Fruit fly (Drosophila melanogaster) whole organism, embryonic: ENCODE results near the gene ArfGAP1.
A peak's percentile ranks its signal among the peaks of the same experiment; 100 is the strongest.

Experiments
- Ada2b ChIP-seq: fragments of 200-800 bp; sonication (Bioruptor generic); IDR thresholded peaks from 2 replicates; pipeline ENCODE4 v1.3.6; 2022; ENCODE audit warnings: missing biosample characterization, missing genetic modification characterization
- C15 ChIP-seq: fragments of 200-800 bp; sonication (Bioruptor generic); IDR thresholded peaks from 3 replicates; pipeline ENCODE4 v1.3.6; 2022; ENCODE audit warnings: missing biosample characterization, missing genetic modification characterization
- CG10321 ChIP-seq: fragments of 200-800 bp; sonication (Bioruptor generic); IDR thresholded peaks from 2 replicates; pipeline ENCODE4 v1.3.6; 2022; ENCODE audit warnings: missing biosample characterization, missing genetic modification characterization
- CG13775 ChIP-seq: fragments of 200-800 bp; sonication (Bioruptor generic); optimal IDR thresholded peaks from 3 replicates; lab custom pipeline; 2017; ENCODE audit warnings: missing biosample characterization, mild to moderate bottlenecking, missing genetic modification characterization
- CG16815 ChIP-seq: fragments of 200-800 bp; sonication (Bioruptor generic); optimal IDR thresholded peaks from 3 replicates; lab custom pipeline; 2017; ENCODE audit warnings: missing biosample characterization, mild to moderate bottlenecking, missing genetic modification characterization
- CG2129 ChIP-seq: fragments of 200-800 bp; sonication (Bioruptor generic); IDR thresholded peaks from 2 replicates; pipeline ENCODE4 v1.3.6; 2022; ENCODE audit warnings: missing biosample characterization, missing genetic modification characterization; ENCODE audit not compliant: partially characterized antibody
- CG2875 ChIP-seq: fragments of 200-800 bp; sonication (Bioruptor generic); optimal IDR thresholded peaks from 2 replicates; lab custom pipeline; 2017; ENCODE audit warnings: missing biosample characterization, mild to moderate bottlenecking, missing genetic modification characterization, missing genetic modification reagents
- CG32772 ChIP-seq: fragments of 200-800 bp; sonication (Bioruptor generic); IDR thresholded peaks from 2 replicates; pipeline ENCODE4 v1.3.6; 2022; ENCODE audit warnings: missing biosample characterization, missing genetic modification characterization
- CG3281 ChIP-seq: fragments of 200-800 bp; sonication (Bioruptor generic); optimal IDR thresholded peaks from 3 replicates; lab custom pipeline; 2017; ENCODE audit warnings: missing biosample characterization, mild to moderate bottlenecking, missing genetic modification characterization
- CG8478 ChIP-seq: fragments of >200 bp; optimal IDR thresholded peaks from 2 replicates; lab custom pipeline; 2018
- HLH4C ChIP-seq: fragments of 200-800 bp; sonication (Bioruptor generic); IDR thresholded peaks from 3 replicates; pipeline ENCODE4 v1.3.6; 2022; ENCODE audit warnings: missing biosample characterization, missing genetic modification characterization; ENCODE audit not compliant: partially characterized antibody
- NC2β ChIP-seq: fragments of 200-800 bp; sonication (Bioruptor generic); optimal IDR thresholded peaks from 2 replicates; lab custom pipeline; 2016; ENCODE audit warnings: missing biosample characterization, missing genetic modification characterization
- Nf-YB ChIP-seq: fragments of 200-800 bp; sonication (Bioruptor generic); optimal IDR thresholded peaks from 3 replicates; lab custom pipeline; 2019; ENCODE audit warnings: missing biosample characterization, mild to moderate bottlenecking, missing genetic modification characterization, moderate library complexity
- Nf-YC ChIP-seq: fragments of 200-800 bp; optimal IDR thresholded peaks from 3 replicates; lab custom pipeline; 2019; ENCODE audit warnings: missing biosample characterization, mild to moderate bottlenecking, missing genetic modification characterization, moderate library complexity
- abd-A ChIP-seq: fragments of 200-800 bp; sonication (Bioruptor generic); optimal IDR thresholded peaks from 3 replicates; lab custom pipeline; 2019; ENCODE audit warnings: missing biosample characterization, mild to moderate bottlenecking, missing genetic modification characterization, moderate library complexity
- amos ChIP-seq: fragments of 200-800 bp; sonication (Bioruptor generic); IDR thresholded peaks from 2 replicates; pipeline ENCODE4 v1.3.6; 2022; ENCODE audit warnings: missing biosample characterization, missing genetic modification characterization; ENCODE audit not compliant: partially characterized antibody
- ato ChIP-seq: fragments of 200-800 bp; sonication (Bioruptor generic); IDR thresholded peaks from 2 replicates; pipeline ENCODE4 v1.3.6; 2022; ENCODE audit warnings: missing biosample characterization, missing genetic modification characterization; ENCODE audit not compliant: partially characterized antibody
- bbx ChIP-seq: fragments of 200-800 bp; sonication (Bioruptor generic); IDR thresholded peaks from 2 replicates; pipeline ENCODE4 v1.3.6; 2022; ENCODE audit warnings: missing biosample characterization, missing genetic modification characterization; ENCODE audit not compliant: partially characterized antibody
- cg ChIP-seq: fragments of 200-800 bp; sonication (Bioruptor generic); optimal IDR thresholded peaks from 3 replicates; lab custom pipeline; 2019; ENCODE audit warnings: missing biosample characterization, mild to moderate bottlenecking, missing genetic modification characterization, moderate library complexity
- chinmo ChIP-seq: fragments of 200-800 bp; sonication (Bioruptor generic); IDR thresholded peaks from 4 replicates; pipeline ENCODE4 v1.3.6; 2022; ENCODE audit warnings: missing biosample characterization, missing genetic modification characterization; ENCODE audit not compliant: partially characterized antibody
- chn ChIP-seq: fragments of 200-800 bp; sonication (Bioruptor generic); optimal IDR thresholded peaks from 2 replicates; lab custom pipeline; 2016; ENCODE audit warnings: missing biosample characterization, missing genetic modification characterization
- ci ChIP-seq: fragments of 200-800 bp; sonication (Bioruptor generic); IDR thresholded peaks from 3 replicates; pipeline ENCODE4 v1.3.6; 2022; ENCODE audit warnings: missing biosample characterization, missing genetic modification characterization
- crol ChIP-seq: fragments of 200-800 bp; sonication (Bioruptor generic); IDR thresholded peaks from 2 replicates; pipeline ENCODE4 v1.3.6; 2022; ENCODE audit warnings: missing biosample characterization, missing genetic modification characterization
- cwo ChIP-seq: fragments of 200-800 bp; sonication (Bioruptor generic); optimal IDR thresholded peaks from 3 replicates; lab custom pipeline; 2017; ENCODE audit warnings: missing biosample characterization, missing genetic modification characterization, mild to moderate bottlenecking, moderate library complexity, missing genetic modification reagents
- danr ChIP-seq: fragments of 200-800 bp; sonication (Bioruptor generic); IDR thresholded peaks from 2 replicates; pipeline ENCODE4 v1.3.6; 2022; ENCODE audit warnings: missing biosample characterization, missing genetic modification characterization
- ewg ChIP-seq: fragments of 200-800 bp; sonication (Bioruptor generic); optimal IDR thresholded peaks from 3 replicates; lab custom pipeline; 2017; ENCODE audit warnings: mild to moderate bottlenecking, missing biosample characterization, missing genetic modification reagents, missing genetic modification characterization
- gce ChIP-seq: fragments of 200-800 bp; sonication (Bioruptor generic); IDR thresholded peaks from 3 replicates; pipeline ENCODE4 v1.3.6; 2022; ENCODE audit warnings: missing biosample characterization, missing genetic modification characterization
- gfzf ChIP-seq: fragments of 200-800 bp; sonication (Bioruptor generic); optimal IDR thresholded peaks from 2 replicates; lab custom pipeline; 2016; ENCODE audit warnings: missing biosample characterization, mild to moderate bottlenecking, missing genetic modification characterization, moderate library complexity
- hth ChIP-seq: fragments of >200 bp; optimal IDR thresholded peaks from 2 replicates; lab custom pipeline; 2017; ENCODE audit warnings: inconsistent platforms
- jumu ChIP-seq: fragments of 200-800 bp; sonication (Bioruptor generic); optimal IDR thresholded peaks from 3 replicates; lab custom pipeline; 2016; ENCODE audit warnings: missing biosample characterization, missing genetic modification characterization
- kay ChIP-seq: fragments of 200-800 bp; sonication (Bioruptor generic); optimal IDR thresholded peaks from 2 replicates; lab custom pipeline; 2016; ENCODE audit warnings: missing biosample characterization, missing genetic modification characterization
- nerfin-1 ChIP-seq: fragments of 200-800 bp; sonication (Bioruptor generic); optimal IDR thresholded peaks from 3 replicates; lab custom pipeline; 2019; ENCODE audit warnings: missing biosample characterization, mild to moderate bottlenecking, missing genetic modification characterization, moderate library complexity
- onecut ChIP-seq: fragments of 200-800 bp; sonication (Bioruptor generic); IDR thresholded peaks from 2 replicates; pipeline ENCODE4 v1.3.6; 2022; ENCODE audit warnings: missing biosample characterization, missing genetic modification characterization
- pan ChIP-seq, 4 experiments: fragments of >200 bp in 3 of 4; fragments of 200-800 bp in 1 of 4; sonication (Bioruptor generic) in 1 of 4; optimal IDR thresholded peaks in 3 of 4; IDR thresholded peaks in 1 of 4; 2 replicates each; pipeline versions ENCODE4 v1.3.6 to Lab custom; 2017 to 2022; ENCODE audit warnings: missing biosample characterization in 2 of 4, missing genetic modification characterization in 2 of 4, mixed read lengths in 1 of 4
- pfk ChIP-seq: fragments of 200-800 bp; sonication (Bioruptor generic); optimal IDR thresholded peaks from 2 replicates; lab custom pipeline; 2018; ENCODE audit warnings: missing biosample characterization, mild to moderate bottlenecking, missing genetic modification characterization, moderate library complexity
- pnt ChIP-seq: fragments of 200-800 bp; sonication (Bioruptor generic); optimal IDR thresholded peaks from 3 replicates; lab custom pipeline; 2016; ENCODE audit warnings: missing biosample characterization, missing genetic modification characterization
- schlank ChIP-seq: fragments of 200-800 bp; sonication (Bioruptor generic); optimal IDR thresholded peaks from 2 replicates; lab custom pipeline; 2018; ENCODE audit warnings: missing biosample characterization, mild to moderate bottlenecking, missing genetic modification characterization
- shn ChIP-seq: fragments of 200-800 bp; sonication (Bioruptor generic); optimal IDR thresholded peaks from 3 replicates; lab custom pipeline; 2016; ENCODE audit warnings: missing biosample characterization, missing genetic modification characterization
- slp2 ChIP-seq: fragments of 200-800 bp; sonication (Bioruptor generic); optimal IDR thresholded peaks from 2 replicates; lab custom pipeline; 2016; ENCODE audit warnings: missing biosample characterization, missing genetic modification characterization
- sqz ChIP-seq: fragments of 200-800 bp; sonication (Bioruptor generic); optimal IDR thresholded peaks from 3 replicates; lab custom pipeline; 2018; ENCODE audit warnings: missing biosample characterization, mild to moderate bottlenecking, missing genetic modification characterization
- tll ChIP-seq, 2 experiments: fragments of 200-800 bp in 1 of 2; fragments of >200 bp in 1 of 2; sonication (Bioruptor generic) in 1 of 2; optimal IDR thresholded peaks; 2 replicates each; lab custom pipeline; 2017 to 2019; ENCODE audit warnings: missing biosample characterization in 2 of 2, missing genetic modification characterization in 2 of 2, mild to moderate bottlenecking in 1 of 2, moderate library complexity in 1 of 2
- unpg ChIP-seq: fragments of 200-800 bp; sonication (Bioruptor generic); optimal IDR thresholded peaks from 3 replicates; lab custom pipeline; 2018; ENCODE audit warnings: missing biosample characterization, mild to moderate bottlenecking, missing genetic modification characterization, moderate library complexity
- z ChIP-seq: fragments of 200-800 bp; sonication (Bioruptor generic); IDR thresholded peaks from 3 replicates; pipeline ENCODE4 v1.3.6; 2022; ENCODE audit warnings: missing biosample characterization, missing genetic modification characterization

Gene ArfGAP1

dm6 chr3L:12433710-12434109, 16.3 kb upstream of the ArfGAP1 start (continued):
- TF ChIP-seq CG2129 (GFP tag; lab: Robert Waterston, UW) (no peak), kay (GFP tag; lab: Kevin White, UChicago) (no peak), shn (GFP tag; lab: Kevin White, UChicago) (no peak), CG10321 (GFP tag; lab: Robert Waterston, UW) (peak; percentile 89), chn (no peak), HLH4C (0 out of 3 replicates have a peak, but pooled peaks have one; percentile 25), pfk (no peak), ewg (GFP tag; lab: Kevin White, UChicago) (peak; percentile 82), gfzf (no peak), CG3281 (GFP tag; lab: Kevin White, UChicago) (no peak), pan (optimal IDR thresholded peaks at IDR 0.05; lab: Kevin White, UChicago) (no peak), pan (GFP tag; optimal IDR thresholded peaks at IDR 0.05 in 1 of 2, IDR thresholded peaks at IDR 0.05 in 1 of 2) (peak in 1 of 2 experiments; percentile 9), schlank (tag; lab: Kevin White, UChicago) (no peak), jumu (GFP tag; lab: Kevin White, UChicago) (no peak), amos (no peak), crol (0 out of 2 replicates have a peak, but pooled peaks have one; percentile 16), CG16815 (GFP tag; lab: Kevin White, UChicago) (no peak), Ada2b (no peak), tll (GFP tag; optimal IDR thresholded peaks at IDR 0.05; lab: Kevin White, UChicago) (peak in 1 of 2 experiments; percentile 10), slp2 (GFP tag; lab: Kevin White, UChicago) (no peak), C15 (GFP tag; lab: Robert Waterston, UW) (no peak), cwo (no peak), abd-A (tag; lab: Kevin White, UChicago) (peak; percentile 17), unpg (GFP tag; lab: Kevin White, UChicago) (no peak), nerfin-1 (tag; lab: Kevin White, UChicago) (no peak), Nf-YC (tag; lab: Kevin White, UChicago) (peak; percentile 96), bbx (no peak), CG2875 (GFP tag; lab: Kevin White, UChicago) (no peak), hth (lab: Kevin White, UChicago) (no peak), CG8478 (lab: Kevin White, UChicago) (peak; percentile 83), ato (GFP tag; lab: Robert Waterston, UW) (no peak)
- TF ChIP-seq, all 482 proteins: peak for 16

dm6 chr3L:12432392-12433012, 15.1 kb upstream of the ArfGAP1 start, which contains the start of gene toe:
toe (minus strand) TSS chr3L:12432668.
- 0 out of 2 replicates have a peak, but pooled peaks have one; percentile 10 for TF ChIP-seq CG32772
- peak; percentile 80 for TF ChIP-seq cg (GFP tag; lab: Kevin White, UChicago)
- TF ChIP-seq danr (GFP tag; lab: Robert Waterston, UW): no peak
- peak; percentile 85 for TF ChIP-seq Nf-YB (GFP tag; lab: Kevin White, UChicago)
- no peak for TF ChIP-seq NC2β (GFP tag; lab: Kevin White, UChicago)
- TF ChIP-seq ci (GFP tag; lab: Robert Waterston, UW): 0 out of 3 replicates have a peak, but pooled peaks have one; percentile 5
- TF ChIP-seq pnt (GFP tag; lab: Kevin White, UChicago): no peak
- TF ChIP-seq gce (GFP tag; lab: Robert Waterston, UW): 0 out of 3 replicates have a peak, but pooled peaks have one; percentile 32
- no peak for TF ChIP-seq onecut (GFP tag; lab: Robert Waterston, UW)
- 0 out of 4 replicates have a peak, but pooled peaks have one; percentile 35 for TF ChIP-seq chinmo (GFP tag; lab: Robert Waterston, UW)
- TF ChIP-seq sqz (GFP tag; lab: Kevin White, UChicago): peak; percentile 75
- TF ChIP-seq z (GFP tag; lab: Robert Waterston, UW): peak; percentile 96
- TF ChIP-seq Nf-YC (tag; lab: Kevin White, UChicago): peak; percentile 53
- TF ChIP-seq CG13775: no peak
- TF ChIP-seq, all 482 proteins: peak for 9
